Worm (Caenorhabditis elegans) whole organism, L1 larva: ENCODE data around the gene sax-3.

Source experiments
- C04F5.9 ChIP-seq: sonication (generic microtip); optimal IDR thresholded peaks from 2 replicates; lab custom pipeline; 2016; ENCODE audit warnings: missing genetic modification characterization, missing compliant biosample characterization
- C16A3.4 ChIP-seq: fragments of 150-350 bp; optimal IDR thresholded peaks from 2 replicates; lab custom pipeline; 2014; ENCODE audit warnings: missing biosample characterization, missing genetic modification characterization
- Y116A8C.19 ChIP-seq: sonication (generic microtip); optimal IDR thresholded peaks from 2 replicates; lab custom pipeline; 2016; ENCODE audit warnings: missing compliant biosample characterization, missing genetic modification characterization, borderline replicate concordance
- alr-1 ChIP-seq: fragments of 200-800 bp; sonication (Bioruptor generic); optimal IDR thresholded peaks from 2 replicates; lab custom pipeline; 2018; ENCODE audit warnings: borderline replicate concordance, mild to moderate bottlenecking, missing genetic modification characterization, missing compliant biosample characterization
- ama-1 ChIP-seq: fragments of 150-350 bp; optimal IDR thresholded peaks from 2 replicates; lab custom pipeline; 2014
- blmp-1 ChIP-seq: fragments of 150-350 bp; optimal IDR thresholded peaks from 2 replicates; lab custom pipeline; 2014; ENCODE audit warnings: missing biosample characterization, missing genetic modification characterization
- ceh-63 ChIP-seq: fragments of 200-800 bp; sonication (Bioruptor generic); optimal IDR thresholded peaks from 2 replicates; lab custom pipeline; 2018; ENCODE audit warnings: mild to moderate bottlenecking, missing genetic modification characterization, missing compliant biosample characterization
- ceh-8 ChIP-seq: fragments of 200-800 bp; sonication (Bioruptor generic); optimal IDR thresholded peaks from 2 replicates; lab custom pipeline; 2018; ENCODE audit warnings: mild to moderate bottlenecking, missing genetic modification characterization, moderate library complexity, missing compliant biosample characterization
- ceh-88 ChIP-seq: fragments of 200-800 bp; sonication (Bioruptor generic); IDR thresholded peaks from 2 replicates; pipeline ENCODE4 v1.3.6; 2022; ENCODE audit warnings: missing genetic modification characterization, missing compliant biosample characterization
- ceh-90 ChIP-seq: sonication (generic microtip); optimal IDR thresholded peaks from 2 replicates; lab custom pipeline; 2016; ENCODE audit warnings: missing genetic modification characterization, missing compliant biosample characterization
- ces-1 ChIP-seq: fragments of 150-350 bp; optimal IDR thresholded peaks from 2 replicates; lab custom pipeline; 2014; ENCODE audit warnings: missing biosample characterization, missing genetic modification reagents, missing genetic modification characterization
- dpl-1 ChIP-seq, 3 experiments: fragments of 150-350 bp in 2 of 3; sonication (generic microtip) in 1 of 3; optimal IDR thresholded peaks; 2 replicates each; lab custom pipeline; 2014 to 2017; ENCODE audit warnings: missing biosample characterization in 3 of 3, missing genetic modification characterization in 3 of 3, missing genetic modification reagents in 3 of 3
- dsc-1 ChIP-seq: sonication (generic microtip); optimal IDR thresholded peaks from 2 replicates; lab custom pipeline; 2016; ENCODE audit warnings: mild to moderate bottlenecking, missing genetic modification characterization, missing compliant biosample characterization
- efl-1 ChIP-seq, 4 experiments: fragments of 150-350 bp; optimal IDR thresholded peaks in 3 of 4; peaks in 1 of 4; 1 replicate in 1 of 4; 2 replicates in 3 of 4; lab custom pipeline; 2014; ENCODE audit warnings: missing biosample characterization in 2 of 4, missing genetic modification characterization in 2 of 4, missing genetic modification reagents in 2 of 4
- efl-3 ChIP-seq: fragments of 200-800 bp; sonication (Bioruptor generic); optimal IDR thresholded peaks from 2 replicates; lab custom pipeline; 2018; ENCODE audit warnings: mild to moderate bottlenecking, missing genetic modification characterization, missing compliant biosample characterization
- egl-13 ChIP-seq: sonication (generic microtip); optimal IDR thresholded peaks from 2 replicates; lab custom pipeline; 2016; ENCODE audit warnings: missing genotype, missing genetic modification reagents, missing genetic modification characterization, missing compliant biosample characterization
- elt-2 ChIP-seq: sonication (generic microtip); optimal IDR thresholded peaks from 2 replicates; lab custom pipeline; 2016; ENCODE audit warnings: missing genetic modification characterization, mild to moderate bottlenecking, inconsistent platforms, missing compliant biosample characterization, missing genetic modification reagents
- elt-3 ChIP-seq, 6 experiments: fragments of 150-350 bp in 1 of 6; sonication (generic microtip); optimal IDR thresholded peaks; 2 replicates each; lab custom pipeline; 2017 to 2018; ENCODE audit warnings: missing biosample characterization in 6 of 6, missing genetic modification characterization in 6 of 6, inconsistent platforms in 1 of 6
- ets-5 ChIP-seq: fragments of 200-800 bp; sonication (Bioruptor generic); IDR thresholded peaks from 2 replicates; pipeline ENCODE4 v1.3.6; 2022; ENCODE audit warnings: missing genetic modification characterization, missing compliant biosample characterization
- fkh-4 ChIP-seq: sonication (generic microtip); optimal IDR thresholded peaks from 2 replicates; lab custom pipeline; 2016; ENCODE audit warnings: missing compliant biosample characterization, missing genetic modification characterization, borderline replicate concordance
- fkh-8 ChIP-seq: sonication (generic microtip); optimal IDR thresholded peaks from 2 replicates; lab custom pipeline; 2016; ENCODE audit warnings: mild to moderate bottlenecking, missing genetic modification characterization, missing compliant biosample characterization
- grh-1 ChIP-seq: fragments of 200-800 bp; sonication (Bioruptor generic); IDR thresholded peaks from 2 replicates; pipeline ENCODE4 v1.3.6; 2022; ENCODE audit warnings: missing genetic modification reagents, missing genetic modification characterization, missing compliant biosample characterization
- hlh-4 ChIP-seq: sonication (generic microtip); optimal IDR thresholded peaks from 2 replicates; lab custom pipeline; 2016; ENCODE audit warnings: mild to moderate bottlenecking, missing genetic modification characterization, missing compliant biosample characterization
- isw-1 ChIP-seq: fragments of 200-800 bp; sonication (Bioruptor generic); IDR thresholded peaks from 2 replicates; pipeline ENCODE4 v1.3.6; 2022; ENCODE audit warnings: missing genetic modification characterization, missing compliant biosample characterization
- lin-13 ChIP-seq: fragments of 150-350 bp; optimal IDR thresholded peaks from 2 replicates; lab custom pipeline; 2014; ENCODE audit warnings: missing biosample characterization, missing genetic modification reagents, missing genetic modification characterization
- lin-14 ChIP-seq: fragments of 200-800 bp; sonication (Bioruptor generic); optimal IDR thresholded peaks from 2 replicates; lab custom pipeline; 2018; ENCODE audit warnings: mild to moderate bottlenecking, missing genetic modification characterization, moderate library complexity, missing compliant biosample characterization
- lin-15B ChIP-seq: fragments of 150-350 bp; sonication (generic microtip); optimal IDR thresholded peaks from 3 replicates; lab custom pipeline; 2014; ENCODE audit warnings: missing biosample characterization, missing genetic modification characterization
- lin-35 ChIP-seq, 2 experiments: fragments of 150-350 bp; optimal IDR thresholded peaks; 2 replicates each; lab custom pipeline; 2014; ENCODE audit warnings: missing biosample characterization in 2 of 2, missing genetic modification characterization in 2 of 2, missing genetic modification reagents in 2 of 2
- lin-39 ChIP-seq: fragments of 150-350 bp; optimal IDR thresholded peaks from 2 replicates; lab custom pipeline; 2014; ENCODE audit warnings: missing biosample characterization, missing genetic modification reagents, missing genetic modification characterization
- lsy-2 ChIP-seq, 2 experiments: fragments of 150-350 bp; optimal IDR thresholded peaks; 2 replicates each; lab custom pipeline; 2014; ENCODE audit warnings: missing biosample characterization in 2 of 2, missing genetic modification characterization in 2 of 2
- mab-9 ChIP-seq: fragments of 200-800 bp; sonication (Bioruptor generic); IDR thresholded peaks from 2 replicates; pipeline ENCODE4 v1.3.6; 2022; ENCODE audit warnings: missing genetic modification reagents, missing genetic modification characterization, missing compliant biosample characterization
- mef-2 ChIP-seq: fragments of 150-350 bp; optimal IDR thresholded peaks from 2 replicates; lab custom pipeline; 2014; ENCODE audit warnings: missing biosample characterization, missing genetic modification characterization
- mep-1 ChIP-seq: fragments of 150-350 bp; optimal IDR thresholded peaks from 2 replicates; lab custom pipeline; 2014; ENCODE audit warnings: missing biosample characterization, missing genetic modification characterization
- nhr-12 ChIP-seq: sonication (generic microtip); optimal IDR thresholded peaks from 2 replicates; lab custom pipeline; 2017; ENCODE audit warnings: missing biosample characterization, missing genetic modification characterization
- nhr-20 ChIP-seq: sonication (generic microtip); optimal IDR thresholded peaks from 2 replicates; lab custom pipeline; 2016; ENCODE audit warnings: mild to moderate bottlenecking, missing genetic modification characterization, missing compliant biosample characterization
- nhr-47 ChIP-seq: sonication (generic microtip); optimal IDR thresholded peaks from 2 replicates; lab custom pipeline; 2016; ENCODE audit warnings: mild to moderate bottlenecking, missing genetic modification characterization, moderate library complexity, missing compliant biosample characterization
- nhr-71 ChIP-seq: sonication (generic microtip); optimal IDR thresholded peaks from 2 replicates; lab custom pipeline; 2016; ENCODE audit warnings: mild to moderate bottlenecking, missing genetic modification characterization, moderate library complexity, missing compliant biosample characterization
- nhr-76 ChIP-seq: sonication (generic microtip); optimal IDR thresholded peaks from 2 replicates; lab custom pipeline; 2017; ENCODE audit warnings: missing biosample characterization, missing genetic modification characterization
- nhr-77 ChIP-seq: fragments of 150-350 bp; optimal IDR thresholded peaks from 2 replicates; lab custom pipeline; 2014; ENCODE audit warnings: missing biosample characterization, missing genetic modification characterization
- nhr-90 ChIP-seq: sonication (generic microtip); optimal IDR thresholded peaks from 2 replicates; lab custom pipeline; 2016; ENCODE audit warnings: mild to moderate bottlenecking, missing genetic modification characterization, missing compliant biosample characterization; ENCODE audit not compliant: poor library complexity
- pax-3 ChIP-seq: fragments of 200-800 bp; sonication (Bioruptor generic); optimal IDR thresholded peaks from 2 replicates; lab custom pipeline; 2018; ENCODE audit warnings: mild to moderate bottlenecking, missing genetic modification characterization, moderate library complexity, missing compliant biosample characterization
- pqm-1 ChIP-seq: sonication (generic microtip); optimal IDR thresholded peaks from 3 replicates; lab custom pipeline; 2017; ENCODE audit warnings: missing biosample characterization, missing genetic modification characterization
- rnt-1 ChIP-seq: sonication (generic microtip); optimal IDR thresholded peaks from 2 replicates; lab custom pipeline; 2016; ENCODE audit warnings: mild to moderate bottlenecking, missing genetic modification characterization, moderate library complexity, missing compliant biosample characterization
- skn-1 ChIP-seq: fragments of 150-350 bp; optimal IDR thresholded peaks from 2 replicates; lab custom pipeline; 2014; ENCODE audit warnings: missing biosample characterization, missing genetic modification characterization
- sox-4 ChIP-seq: sonication (generic microtip); optimal IDR thresholded peaks from 2 replicates; lab custom pipeline; 2016; ENCODE audit warnings: missing genetic modification characterization, missing compliant biosample characterization
- sptf-1 ChIP-seq: fragments of 150-350 bp; optimal IDR thresholded peaks from 2 replicates; lab custom pipeline; 2014; ENCODE audit warnings: missing biosample characterization, missing genetic modification characterization
- sup-37 ChIP-seq: fragments of 200-800 bp; sonication (Bioruptor generic); optimal IDR thresholded peaks from 2 replicates; lab custom pipeline; 2018; ENCODE audit warnings: mild to moderate bottlenecking, missing genetic modification characterization, missing compliant biosample characterization
- swsn-7 ChIP-seq: sonication (generic microtip); optimal IDR thresholded peaks from 2 replicates; lab custom pipeline; 2016; ENCODE audit warnings: missing genetic modification characterization, missing compliant biosample characterization
- tbx-2 ChIP-seq: sonication (generic microtip); optimal IDR thresholded peaks from 2 replicates; lab custom pipeline; 2016; ENCODE audit warnings: missing genetic modification characterization, missing compliant biosample characterization
- unc-62 ChIP-seq: fragments of 150-350 bp; optimal IDR thresholded peaks from 2 replicates; lab custom pipeline; 2014; ENCODE audit warnings: missing biosample characterization, missing genetic modification reagents, missing genetic modification characterization

Gene sax-3

ce11 chrX:3494634-3495033, 28.9 kb upstream of the sax-3 start:
- TF ChIP-seq C16A3.4 (tag; lab: Kevin White, UChicago) (no peak), tbx-2 (tag; lab: Kevin White, UChicago) (no peak), pqm-1 (tag; lab: Kevin White, UChicago) (no peak), dpl-1 (GFP tag; optimal IDR thresholded peaks at IDR 0.05; lab: Kevin White, UChicago) (no peak), lin-39 (no peak), unc-62 (GFP tag; lab: Kevin White, UChicago) (no peak), C04F5.9 (tag; lab: Kevin White, UChicago) (no peak)

ce11 chrX:3492431-3492830, 26.7 kb upstream of the sax-3 start:
- TF ChIP-seq C16A3.4 (tag; lab: Kevin White, UChicago) (no peak), alr-1 (tag; lab: Kevin White, UChicago) (no peak), Y116A8C.19 (no peak), skn-1 (no peak), nhr-77 (tag; lab: Kevin White, UChicago) (no peak), nhr-20 (tag; lab: Kevin White, UChicago) (peak; percentile 57), sptf-1 (tag; lab: Kevin White, UChicago) (no peak), mab-9 (GFP tag; lab: Robert Waterston, UW) (no peak), ceh-88 (GFP tag; lab: Robert Waterston, UW) (no peak), swsn-7 (no peak), lsy-2 (tag; optimal IDR thresholded peaks at IDR 0.05; lab: Kevin White, UChicago) (no peak), fkh-8 (no peak), pax-3 (tag; lab: Kevin White, UChicago) (no peak), efl-1 (optimal IDR thresholded peaks at IDR 0.05; lab: Kevin White, UChicago) (no peak), efl-1 (GFP tag; optimal IDR thresholded peaks at IDR 0.05 in 1 of 2; lab: Kevin White, UChicago) (peak in 1 of 2 experiments; percentile 73), blmp-1 (peak; percentile 29), lin-39 (no peak), egl-13 (no peak), grh-1 (GFP tag; lab: Robert Waterston, UW) (0 out of 2 replicates have a peak, but pooled peaks have one; percentile 25), lin-13 (GFP tag; lab: Kevin White, UChicago) (no peak), nhr-12 (no peak), nhr-90 (tag; lab: Kevin White, UChicago) (peak; percentile 24), mef-2 (tag; lab: Kevin White, UChicago) (no peak), C04F5.9 (tag; lab: Kevin White, UChicago) (no peak), rnt-1 (tag; lab: Kevin White, UChicago) (no peak), ceh-63 (no peak), efl-3 (no peak), ama-1 (lab: Kevin White, UChicago) (no peak), dsc-1 (no peak), ceh-8 (GFP tag; lab: Kevin White, UChicago) (no peak), lin-35 (GFP tag; optimal IDR thresholded peaks at IDR 0.05; lab: Kevin White, UChicago) (no peak), unc-62 (GFP tag; lab: Kevin White, UChicago) (no peak), lin-15B (tag; lab: Kevin White, UChicago) (no peak), sup-37 (GFP tag; lab: Kevin White, UChicago) (no peak), nhr-76 (tag; lab: Kevin White, UChicago) (no peak), ets-5 (GFP tag; lab: Robert Waterston, UW) (no peak), mep-1 (tag; lab: Kevin White, UChicago) (no peak), ces-1 (no peak), nhr-71 (tag; lab: Kevin White, UChicago) (peak; percentile 26), nhr-47 (no peak), sox-4 (tag; lab: Kevin White, UChicago) (no peak), lin-14 (GFP tag; lab: Kevin White, UChicago) (peak; percentile 4), elt-3 (tag; optimal IDR thresholded peaks at IDR 0.05; lab: Kevin White, UChicago) (peak in 4 of 6 experiments; percentile 21 to 44 (median 36)), elt-2 (tag; lab: Kevin White, UChicago) (no peak), fkh-4 (tag; lab: Kevin White, UChicago) (no peak), ceh-90 (no peak), tbx-2 (tag; lab: Kevin White, UChicago) (peak; percentile 44), hlh-4 (no peak), isw-1 (GFP tag; lab: Robert Waterston, UW) (no peak)
